Worm (Caenorhabditis elegans): Measurements from ENCODE around the gene C47E8.11.

- no peak for TF ChIP-seq flt-1 (GFP tag; IDR thresholded peaks at IDR 0.05)
- no peak for TF ChIP-seq T22C8.4 (GFP tag; IDR thresholded peaks at IDR 0.05)
These were observed 27.6 kb upstream of the C47E8.11 start, which contains the start of gene srh-17 for ce11 chrV:14660608-14661355.
